Worm (Caenorhabditis elegans) whole organism, young adult: Measurements from ENCODE around the gene B0454.5.

Source experiments
- B0261.1 ChIP-seq: sonication (generic microtip); optimal IDR thresholded peaks from 2 replicates; lab custom pipeline; 2016; ENCODE audit warnings: mild to moderate bottlenecking, missing genetic modification characterization, moderate library complexity, missing compliant biosample characterization
- C06A6.2 ChIP-seq: fragments of 200-800 bp; sonication (Bioruptor generic); conservative IDR thresholded peaks from 2 replicates; pipeline ENCODE4 v1.3.6; 2022; ENCODE audit warnings: missing genetic modification characterization, missing compliant biosample characterization
- C17E4.6 ChIP-seq: fragments of 200-800 bp; sonication (Bioruptor generic); IDR thresholded peaks from 2 replicates; pipeline ENCODE4 v1.3.6; 2022; ENCODE audit warnings: missing genetic modification reagents, missing genetic modification characterization, missing compliant biosample characterization
- D2030.7 ChIP-seq: fragments of 200-800 bp; sonication (Bioruptor generic); IDR thresholded peaks from 2 replicates; pipeline ENCODE4 v1.3.6; 2022; ENCODE audit warnings: missing genetic modification reagents, missing genetic modification characterization, missing compliant biosample characterization
- F33H1.4 ChIP-seq: fragments of 200-800 bp; sonication (Bioruptor generic); IDR thresholded peaks from 2 replicates; pipeline ENCODE4 v1.3.6; 2022; ENCODE audit warnings: missing genetic modification reagents, missing genetic modification characterization, missing compliant biosample characterization
- F37B4.10 ChIP-seq: fragments of 200-800 bp; sonication (Bioruptor generic); IDR thresholded peaks from 2 replicates; pipeline ENCODE4 v1.3.6; 2022; ENCODE audit warnings: missing genetic modification characterization, missing compliant biosample characterization
- F52B5.7 ChIP-seq: sonication (generic microtip); optimal IDR thresholded peaks from 2 replicates; lab custom pipeline; 2016; ENCODE audit warnings: mild to moderate bottlenecking, missing genetic modification characterization, missing compliant biosample characterization
- F55B11.4 ChIP-seq: sonication (generic microtip); optimal IDR thresholded peaks from 2 replicates; lab custom pipeline; 2016; ENCODE audit warnings: missing compliant biosample characterization, missing genetic modification characterization, borderline replicate concordance; ENCODE audit not compliant: insufficient read depth
- T07F8.4 ChIP-seq: sonication (generic microtip); optimal IDR thresholded peaks from 2 replicates; lab custom pipeline; 2016; ENCODE audit warnings: mild to moderate bottlenecking, missing genetic modification characterization, moderate library complexity, missing compliant biosample characterization
- Y53F4B.3 ChIP-seq: fragments of 200-800 bp; sonication (Bioruptor generic); IDR thresholded peaks from 2 replicates; pipeline ENCODE4 v1.3.6; 2022; ENCODE audit warnings: missing genetic modification reagents, missing genetic modification characterization, missing compliant biosample characterization
- ZK185.1 ChIP-seq: sonication (generic microtip); optimal IDR thresholded peaks from 2 replicates; lab custom pipeline; 2016; ENCODE audit warnings: mild to moderate bottlenecking, missing genetic modification characterization, missing compliant biosample characterization; ENCODE audit not compliant: poor library complexity, severe bottlenecking
- attf-6 ChIP-seq: fragments of 200-800 bp; sonication (Bioruptor generic); IDR thresholded peaks from 2 replicates; pipeline ENCODE4 v1.3.6; 2022; ENCODE audit warnings: missing genetic modification reagents, missing genetic modification characterization, missing compliant biosample characterization
- bed-2 ChIP-seq: fragments of 200-800 bp; sonication (Bioruptor generic); IDR thresholded peaks from 2 replicates; pipeline ENCODE4 v1.3.6; 2022; ENCODE audit warnings: missing genetic modification reagents, missing genetic modification characterization, missing compliant biosample characterization
- cebp-1 ChIP-seq, 2 experiments: fragments of 200-800 bp in 1 of 2; sonication (Bioruptor generic) in 1 of 2; sonication (generic microtip) in 1 of 2; IDR thresholded peaks in 1 of 2; optimal IDR thresholded peaks in 1 of 2; 2 replicates each; pipeline versions ENCODE4 v1.3.6 to Lab custom; 2017 to 2022; ENCODE audit warnings: missing compliant biosample characterization in 2 of 2, missing genetic modification characterization in 2 of 2, mild to moderate bottlenecking in 1 of 2, missing genetic modification reagents in 1 of 2, moderate library complexity in 1 of 2
- ceh-91 ChIP-seq: fragments of 200-800 bp; sonication (Bioruptor generic); IDR thresholded peaks from 2 replicates; pipeline ENCODE4 v1.3.6; 2022; ENCODE audit warnings: missing genetic modification reagents, missing genetic modification characterization, missing compliant biosample characterization
- die-1 ChIP-seq: sonication (generic microtip); optimal IDR thresholded peaks from 2 replicates; lab custom pipeline; 2016; ENCODE audit warnings: missing genotype, mild to moderate bottlenecking, missing genetic modification characterization, missing compliant biosample characterization
- dox-1 ChIP-seq: fragments of 200-800 bp; sonication (Bioruptor generic); IDR thresholded peaks from 2 replicates; pipeline ENCODE4 v1.3.6; 2022; ENCODE audit warnings: missing genetic modification reagents, missing genetic modification characterization, missing compliant biosample characterization
- dpff-1 ChIP-seq: sonication (generic microtip); optimal IDR thresholded peaks from 2 replicates; lab custom pipeline; 2017; ENCODE audit warnings: mild to moderate bottlenecking, missing genetic modification characterization, missing compliant biosample characterization
- egl-44 ChIP-seq: fragments of 200-800 bp; sonication (Bioruptor generic); IDR thresholded peaks from 2 replicates; pipeline ENCODE4 v1.3.6; 2022; ENCODE audit warnings: missing genetic modification reagents, missing genetic modification characterization, missing compliant biosample characterization
- ets-4 ChIP-seq: fragments of 200-800 bp; sonication (Bioruptor generic); optimal IDR thresholded peaks from 2 replicates; lab custom pipeline; 2018; ENCODE audit warnings: mild to moderate bottlenecking, missing genetic modification characterization, missing compliant biosample characterization
- hlh-12 ChIP-seq: sonication (generic microtip); optimal IDR thresholded peaks from 2 replicates; lab custom pipeline; 2016; ENCODE audit warnings: missing genetic modification characterization, missing compliant biosample characterization
- hmg-20 ChIP-seq: fragments of 200-800 bp; sonication (Bioruptor generic); IDR thresholded peaks from 2 replicates; pipeline ENCODE4 v1.3.6; 2022; ENCODE audit warnings: missing genetic modification reagents, missing genetic modification characterization, missing compliant biosample characterization
- hsf-1 ChIP-seq: fragments of 200-800 bp; sonication (Bioruptor generic); IDR thresholded peaks from 2 replicates; pipeline ENCODE4 v1.3.6; 2022; ENCODE audit warnings: missing genetic modification reagents, missing genetic modification characterization, missing compliant biosample characterization
- lsy-27 ChIP-seq: sonication (generic microtip); optimal IDR thresholded peaks from 2 replicates; lab custom pipeline; 2017; ENCODE audit warnings: missing genetic modification characterization, mild to moderate bottlenecking, missing compliant biosample characterization, antibody characterized with exemption, missing genotype, borderline replicate concordance; ENCODE audit not compliant: insufficient read depth
- madf-10 ChIP-seq: sonication (generic microtip); optimal IDR thresholded peaks from 2 replicates; lab custom pipeline; 2016; ENCODE audit warnings: mild to moderate bottlenecking, missing genetic modification characterization, missing compliant biosample characterization
- mel-28 ChIP-seq: sonication (generic microtip); optimal IDR thresholded peaks from 2 replicates; lab custom pipeline; 2016; ENCODE audit warnings: borderline replicate concordance, mild to moderate bottlenecking, missing genetic modification characterization, missing compliant biosample characterization
- nfya-1 ChIP-seq: sonication (generic microtip); optimal IDR thresholded peaks from 2 replicates; lab custom pipeline; 2017; ENCODE audit warnings: antibody characterized with exemption, missing compliant biosample characterization, missing genetic modification characterization, borderline replicate concordance; ENCODE audit not compliant: insufficient read depth
- nfya-2 ChIP-seq: fragments of 200-800 bp; sonication (Bioruptor generic); IDR thresholded peaks from 2 replicates; pipeline ENCODE4 v1.3.6; 2022; ENCODE audit warnings: missing genetic modification reagents, missing genetic modification characterization, missing compliant biosample characterization
- nhr-120 ChIP-seq: fragments of 200-800 bp; sonication (Bioruptor generic); IDR thresholded peaks from 2 replicates; pipeline ENCODE4 v1.3.6; 2022; ENCODE audit warnings: missing genetic modification characterization, missing compliant biosample characterization
- nhr-179 ChIP-seq: sonication (generic microtip); optimal IDR thresholded peaks from 2 replicates; lab custom pipeline; 2016; ENCODE audit warnings: mild to moderate bottlenecking, missing genetic modification characterization, missing compliant biosample characterization
- repo-1 ChIP-seq: sonication (generic microtip); optimal IDR thresholded peaks from 2 replicates; lab custom pipeline; 2017; ENCODE audit warnings: mild to moderate bottlenecking, missing genetic modification characterization, missing compliant biosample characterization
- rpc-1 ChIP-seq, 2 experiments: fragments of 150-350 bp in 1 of 2; sonication (generic microtip) in 1 of 2; optimal IDR thresholded peaks; 2 replicates each; lab custom pipeline; 2014 to 2018; ENCODE audit warnings: missing biosample characterization in 1 of 2, missing genetic modification characterization in 1 of 2, missing genetic modification reagents in 1 of 2, missing genotype in 1 of 2
- sdz-38 ChIP-seq: sonication (generic microtip); optimal IDR thresholded peaks from 2 replicates; lab custom pipeline; 2016; ENCODE audit warnings: missing genotype, missing genetic modification characterization, missing compliant biosample characterization
- sea-2 ChIP-seq: fragments of 200-800 bp; sonication (Bioruptor generic); IDR thresholded peaks from 2 replicates; pipeline ENCODE4 v1.3.6; 2022; ENCODE audit warnings: missing genetic modification characterization, missing compliant biosample characterization
- snpc-1.3 ChIP-seq: sonication (generic microtip); optimal IDR thresholded peaks from 2 replicates; lab custom pipeline; 2017; ENCODE audit warnings: missing genetic modification characterization, mild to moderate bottlenecking, missing compliant biosample characterization, antibody characterized with exemption, moderate library complexity, missing genotype, missing genetic modification reagents; ENCODE audit not compliant: insufficient read depth
- snpc-3.4 ChIP-seq: sonication (generic microtip); optimal IDR thresholded peaks from 2 replicates; lab custom pipeline; 2017; ENCODE audit warnings: missing genetic modification characterization, mild to moderate bottlenecking, missing compliant biosample characterization, antibody characterized with exemption, moderate library complexity, missing genotype, missing genetic modification reagents
- tbx-9 ChIP-seq: sonication (generic microtip); optimal IDR thresholded peaks from 2 replicates; lab custom pipeline; 2016; ENCODE audit warnings: borderline replicate concordance, missing genetic modification characterization, inconsistent platforms, missing compliant biosample characterization
- zim-3 ChIP-seq: sonication (generic microtip); optimal IDR thresholded peaks from 2 replicates; lab custom pipeline; 2017; ENCODE audit warnings: mild to moderate bottlenecking, missing genetic modification characterization, moderate library complexity, missing compliant biosample characterization
- ztf-22 ChIP-seq: fragments of 200-800 bp; sonication (Bioruptor generic); optimal IDR thresholded peaks from 2 replicates; lab custom pipeline; 2018; ENCODE audit warnings: mild to moderate bottlenecking, missing genetic modification characterization, moderate library complexity, missing compliant biosample characterization
- ztf-3 ChIP-seq: fragments of 200-800 bp; sonication (Bioruptor generic); optimal IDR thresholded peaks from 2 replicates; lab custom pipeline; 2018; ENCODE audit warnings: mild to moderate bottlenecking, missing genetic modification characterization, missing compliant biosample characterization

The B0454.5 gene

DNA sequence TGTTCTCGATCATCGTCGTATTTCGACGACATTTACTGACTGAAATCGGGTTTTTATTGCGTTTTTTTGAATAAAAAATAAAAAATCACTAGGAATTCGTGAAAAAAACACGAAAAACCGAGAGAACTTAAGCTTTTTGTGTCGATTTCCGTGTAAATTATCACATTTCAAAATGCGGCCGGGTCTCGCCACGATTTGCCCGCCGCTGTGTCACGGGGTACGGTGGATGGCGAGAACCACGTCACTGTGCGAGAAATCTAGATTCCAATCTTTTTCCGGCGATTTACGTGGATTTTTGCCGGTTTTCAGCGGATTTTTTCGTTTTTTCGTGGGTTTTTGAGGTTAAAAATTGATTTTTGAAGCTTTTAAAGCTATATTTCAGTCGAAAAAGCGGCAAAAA, 38.3 kb downstream of the B0454.5 start, which contains the start of gene Y25C1A.8 (continued):
- no peak for TF ChIP-seq F37B4.10 (GFP tag; lab: Robert Waterston, UW)
- no peak for TF ChIP-seq ztf-22 (GFP tag; lab: Kevin White, UChicago)
- peak; percentile 59 for TF ChIP-seq snpc-3.4 (tag; lab: Kevin White, UChicago)
- no peak for TF ChIP-seq egl-44 (GFP tag; lab: Robert Waterston, UW)
- no peak for TF ChIP-seq hmg-20 (GFP tag; lab: Robert Waterston, UW)
- TF ChIP-seq nfya-2 (GFP tag; lab: Robert Waterston, UW) = no peak
- no peak for TF ChIP-seq attf-6 (GFP tag; lab: Robert Waterston, UW)
- TF ChIP-seq nhr-120 = no peak
- no peak for TF ChIP-seq nhr-179 (tag; lab: Kevin White, UChicago)
- TF ChIP-seq ZK185.1 (tag; lab: Kevin White, UChicago) = no peak
- peak; percentile 75; the same call in 1 of the 2 replicates for TF ChIP-seq D2030.7
- TF ChIP-seq C06A6.2 (GFP tag; lab: Robert Waterston, UW) = peak; percentile 60; the same call in 1 of the 2 replicates
- TF ChIP-seq mel-28 = peak; percentile 58
- TF ChIP-seq dpff-1 (tag; lab: Kevin White, UChicago) = no peak
- TF ChIP-seq lsy-27 (tag; lab: Kevin White, UChicago) = no peak
- peak; percentile 51 for TF ChIP-seq madf-10 (tag; lab: Kevin White, UChicago)
- no peak for TF ChIP-seq T07F8.4
- TF ChIP-seq Y53F4B.3 = no peak
- peak; percentile 24 for TF ChIP-seq rpc-1 (optimal IDR thresholded peaks at IDR 0.05; lab: Kevin White, UChicago)
- no peak for TF ChIP-seq rpc-1 (tag; optimal IDR thresholded peaks at IDR 0.05; lab: Kevin White, UChicago)
- TF ChIP-seq hsf-1 (GFP tag; lab: Robert Waterston, UW) = no peak
- peak; percentile 63; the same call in 1 of the 2 replicates for TF ChIP-seq ceh-91 (GFP tag; lab: Robert Waterston, UW)
- TF ChIP-seq sea-2 (GFP tag; lab: Robert Waterston, UW) = no peak
- TF ChIP-seq dox-1 = no peak; the same call in 1 of the 2 replicates
- TF ChIP-seq die-1 (tag; lab: Kevin White, UChicago) = no peak
- TF ChIP-seq tbx-9 = no peak
- peak; percentile 86 for TF ChIP-seq cebp-1 (GFP tag; IDR thresholded peaks at IDR 0.05; lab: Robert Waterston, UW)
- peak; percentile 95 for TF ChIP-seq cebp-1 (tag; optimal IDR thresholded peaks at IDR 0.05; lab: Kevin White, UChicago)
- TF ChIP-seq ztf-3 = peak; percentile 48
- no peak; the same call in 1 of the 2 replicates for TF ChIP-seq C17E4.6 (GFP tag; lab: Robert Waterston, UW)
- TF ChIP-seq F33H1.4 = peak; percentile 100
- TF ChIP-seq B0261.1 = peak; percentile 36
- TF ChIP-seq F55B11.4 (tag; lab: Kevin White, UChicago) = no peak
- TF ChIP-seq nfya-1 (tag; lab: Kevin White, UChicago) = no peak
- peak; percentile 53 for TF ChIP-seq zim-3
- TF ChIP-seq F52B5.7 (tag; lab: Kevin White, UChicago) = no peak
- peak; percentile 51 for TF ChIP-seq snpc-1.3 (tag; lab: Kevin White, UChicago)
- TF ChIP-seq, all 124 proteins: peak for 55

ce11 chrII:3078496-3078895, 39.8 kb downstream of the B0454.5 start, which contains the start of gene copb-1:
TSS of gene copb-1 (plus strand) at chrII:3078796.
- no peak for TF ChIP-seq sdz-38
- no peak for TF ChIP-seq nfya-2 (GFP tag; lab: Robert Waterston, UW)
- TF ChIP-seq repo-1 (tag; lab: Kevin White, UChicago) = no peak
- TF ChIP-seq ets-4 (GFP tag; lab: Kevin White, UChicago) = no peak
- TF ChIP-seq hlh-12 = no peak
- TF ChIP-seq cebp-1 (GFP tag; IDR thresholded peaks at IDR 0.05; lab: Robert Waterston, UW) = no peak
- TF ChIP-seq cebp-1 (tag; optimal IDR thresholded peaks at IDR 0.05; lab: Kevin White, UChicago) = no peak
- TF ChIP-seq bed-2 (GFP tag; lab: Robert Waterston, UW) = no peak
- TF ChIP-seq tbx-9 = no peak
- TF ChIP-seq, all 124 proteins: peak for 0
